Worm (Caenorhabditis elegans): ENCODE results near the gene M153.5.

The M153.5 gene

ce11 chrX:12174686-12175404 lies 31.1 kb downstream of the M153.5 start (continued):
- TF ChIP-seq ztf-11 (tag; optimal IDR thresholded peaks at IDR 0.05) = no peak
- no peak for TF ChIP-seq F37D6.2 (tag; optimal IDR thresholded peaks at IDR 0.05)
- TF ChIP-seq D1046.2 (GFP tag; IDR thresholded peaks at IDR 0.05) = no peak
- TF ChIP-seq nhr-42 (GFP tag; IDR thresholded peaks at IDR 0.05) = no peak
- peak; percentile 1 for TF ChIP-seq hlh-11 (tag; optimal IDR thresholded peaks at IDR 0.05)
- TF ChIP-seq dpl-1 (GFP tag; optimal IDR thresholded peaks at IDR 0.05) = no peak
- no peak for TF ChIP-seq unc-39 (tag; optimal IDR thresholded peaks at IDR 0.05)
- no peak for TF ChIP-seq sdz-12 (GFP tag; optimal IDR thresholded peaks at IDR 0.05)
- TF ChIP-seq dmd-8 (GFP tag; IDR thresholded peaks at IDR 0.05) = no peak
- no peak for TF ChIP-seq arid-1 (GFP tag; conservative IDR thresholded peaks at IDR 0.05)
- no peak for TF ChIP-seq nhr-6 (tag; optimal IDR thresholded peaks at IDR 0.05)
- no peak for TF ChIP-seq nhr-102 (tag; optimal IDR thresholded peaks at IDR 0.05)
- no peak for TF ChIP-seq daf-8 (GFP tag; IDR thresholded peaks at IDR 0.05)
- no peak for TF ChIP-seq lin-15B (tag; optimal IDR thresholded peaks at IDR 0.05)
- TF ChIP-seq rbr-2 (tag; optimal IDR thresholded peaks at IDR 0.05) = no peak
- TF ChIP-seq fkh-10 (GFP tag; optimal IDR thresholded peaks at IDR 0.05) = no peak
- TF ChIP-seq mxl-2 (GFP tag; conservative IDR thresholded peaks at IDR 0.05) = no peak
- no peak for TF ChIP-seq lin-13 (GFP tag; optimal IDR thresholded peaks at IDR 0.05)
- TF ChIP-seq nhr-77 (tag; optimal IDR thresholded peaks at IDR 0.05) = no peak
- TF ChIP-seq unc-130 (GFP tag; optimal IDR thresholded peaks at IDR 0.05) = no peak
- TF ChIP-seq Y5F2A.4 (GFP tag; optimal IDR thresholded peaks at IDR 0.05) = no peak
- TF ChIP-seq unc-62 (GFP tag; optimal IDR thresholded peaks at IDR 0.05 in 1 of 2) = peak in 1 of 2 experiments; percentile 85
- no peak for TF ChIP-seq unc-62 (tag; optimal IDR thresholded peaks at IDR 0.05)
- TF ChIP-seq daf-16 (GFP tag; optimal IDR thresholded peaks at IDR 0.05) = no peak
- peak; percentile 38 for TF ChIP-seq daf-16 (tag; optimal IDR thresholded peaks at IDR 0.05)
- no peak for TF ChIP-seq tag-97 (GFP tag; IDR thresholded peaks at IDR 0.05)
- no peak for TF ChIP-seq gei-8 (GFP tag; optimal IDR thresholded peaks at IDR 0.05)
- peak; percentile 15 for TF ChIP-seq nhr-28 (tag; optimal IDR thresholded peaks at IDR 0.05)
- TF ChIP-seq ces-1 (GFP tag; optimal IDR thresholded peaks at IDR 0.05) = no peak
- TF ChIP-seq ZK546.5 (tag; optimal IDR thresholded peaks at IDR 0.05) = no peak
- TF ChIP-seq cey-2 (tag; optimal IDR thresholded peaks at IDR 0.05; ENCODE audit: borderline replicate concordance, insufficient read depth) = no peak
- TF ChIP-seq jun-1 (tag; optimal IDR thresholded peaks at IDR 0.05) = no peak
- TF ChIP-seq zfp-3 (GFP tag; conservative IDR thresholded peaks at IDR 0.05) = no peak
- no peak for TF ChIP-seq pha-4 (GFP tag; IDR thresholded peaks at IDR 0.05)
- TF ChIP-seq pha-4 (tag; optimal IDR thresholded peaks at IDR 0.05) = no peak
- TF ChIP-seq saeg-2 (GFP tag; IDR thresholded peaks at IDR 0.05) = no peak
- no peak for TF ChIP-seq dmd-9 (GFP tag; IDR thresholded peaks at IDR 0.05)
- TF ChIP-seq ceh-32 (tag; optimal IDR thresholded peaks at IDR 0.05; ENCODE audit: poor library complexity) = no peak
- TF ChIP-seq aha-1 (tag) = peak; percentile 49
- TF ChIP-seq F26F4.8 (GFP tag; conservative IDR thresholded peaks at IDR 0.05) = no peak
- TF ChIP-seq dve-1 (tag; optimal IDR thresholded peaks at IDR 0.05; ENCODE audit: insufficient read depth) = peak; percentile 19
- TF ChIP-seq lir-3 (tag; optimal IDR thresholded peaks at IDR 0.05) = no peak

- TF ChIP-seq hlh-30 (tag; optimal IDR thresholded peaks at IDR 0.05; ENCODE audit: insufficient read depth) (no peak), ces-1 (GFP tag; optimal IDR thresholded peaks at IDR 0.05) (no peak), ceh-20 (GFP tag; IDR thresholded peaks at IDR 0.05) (peak; percentile 27; the same call in 1 of the 2 replicates), aha-1 (tag) (peak; percentile 62), unc-62 (GFP tag; optimal IDR thresholded peaks at IDR 0.05 in 1 of 2) (peak in 1 of 2 experiments; percentile 16), unc-62 (tag; optimal IDR thresholded peaks at IDR 0.05) (no peak), dmd-6 (GFP tag; IDR thresholded peaks at IDR 0.05) (peak; percentile 26; the same call in 1 of the 2 replicates), hlh-11 (tag; optimal IDR thresholded peaks at IDR 0.05) (peak; percentile 11), vab-7 (GFP tag; IDR thresholded peaks at IDR 0.05) (no peak), daf-16 (GFP tag; optimal IDR thresholded peaks at IDR 0.05) (peak in 1 of 2 experiments; percentile 4), daf-16 (tag; optimal IDR thresholded peaks at IDR 0.05) (no peak), nhr-77 (tag; optimal IDR thresholded peaks at IDR 0.05) (no peak), nhr-28 (tag; optimal IDR thresholded peaks at IDR 0.05) (peak; percentile 21)
Measured at ce11 chrX:12175667-12176278, 32.0 kb downstream of the M153.5 start.

All from whole organism, L4 larva.